Fruit fly (Drosophila melanogaster): ENCODE data around the gene CG17272.

The CG17272 gene

dm6 chr3R:20828520-20829415 lies 4.7 kb upstream of the CG17272 start (continued):
- TF ChIP-seq dpn (GFP tag; optimal IDR thresholded peaks at IDR 0.05) (no peak), mirr (GFP tag; optimal IDR thresholded peaks at IDR 0.05) (peak; percentile 29), lov (optimal IDR thresholded peaks at IDR 0.05) (no peak), lov (GFP tag; IDR thresholded peaks at IDR 0.05) (0 out of 3 replicates have a peak, but pooled peaks have one; percentile 35), CG4707 (GFP tag; optimal IDR thresholded peaks at IDR 0.05) (no peak), exex (tag; optimal IDR thresholded peaks at IDR 0.05) (peak; percentile 65), Doc3 (GFP tag; IDR thresholded peaks at IDR 0.05; ENCODE audit: partially characterized antibody) (no peak), oc (tag; optimal IDR thresholded peaks at IDR 0.05) (peak; percentile 15), CG32532 (GFP tag; IDR thresholded peaks at IDR 0.05) (peak; percentile 5; the same call in 1 of the 2 replicates), GATAe (GFP tag; conservative IDR thresholded peaks at IDR 0.05) (peak; percentile 43; the same call in 1 of the 2 replicates), pan (optimal IDR thresholded peaks at IDR 0.05) (no peak), pan (GFP tag; optimal IDR thresholded peaks at IDR 0.05 in 1 of 2, IDR thresholded peaks at IDR 0.05 in 1 of 2) (no peak), chm (GFP tag; IDR thresholded peaks at IDR 0.05) (peak; percentile 12; the same call in 1 of the 2 replicates), mam (GFP tag; optimal IDR thresholded peaks at IDR 0.05) (peak; percentile 24), vvl (GFP tag; IDR thresholded peaks at IDR 0.05) (no peak; the same call in 1 of the 2 replicates), CG3407 (GFP tag; optimal IDR thresholded peaks at IDR 0.05) (no peak), MBD-R2 (GFP tag; IDR thresholded peaks at IDR 0.05) (peak; percentile 28; the same call in 1 of the 2 replicates), NC2α (GFP tag; optimal IDR thresholded peaks at IDR 0.05) (no peak), CG7357 (GFP tag; IDR thresholded peaks at IDR 0.05) (no peak), CG10959 (GFP tag; IDR thresholded peaks at IDR 0.05) (no peak), Bteb2 (GFP tag; optimal IDR thresholded peaks at IDR 0.05) (no peak), gro (GFP tag; optimal IDR thresholded peaks at IDR 0.05) (peak; percentile 45), CG10366 (GFP tag; IDR thresholded peaks at IDR 0.05) (peak; percentile 33), abd-A (tag; optimal IDR thresholded peaks at IDR 0.05) (peak; percentile 67), jumu (GFP tag; optimal IDR thresholded peaks at IDR 0.05) (no peak), CG11456 (GFP tag; IDR thresholded peaks at IDR 0.05) (peak; percentile 63; the same call in 1 of the 3 replicates), CG8765 (GFP tag; IDR thresholded peaks at IDR 0.05) (no peak), CG14441 (GFP tag; IDR thresholded peaks at IDR 0.05) (0 out of 2 replicates have a peak, but pooled peaks have one; percentile 36), Lim3 (GFP tag; IDR thresholded peaks at IDR 0.05) (no peak), CG9932 (GFP tag; IDR thresholded peaks at IDR 0.05) (peak; percentile 34; the same call in 1 of the 2 replicates), CG33213 (GFP tag; optimal IDR thresholded peaks at IDR 0.05) (no peak), CG14860 (GFP tag; IDR thresholded peaks at IDR 0.05; ENCODE audit: partially characterized antibody) (no peak), CG10543 (GFP tag; optimal IDR thresholded peaks at IDR 0.05) (peak; percentile 31), ewg (GFP tag; optimal IDR thresholded peaks at IDR 0.05) (peak; percentile 43), tx (GFP tag; optimal IDR thresholded peaks at IDR 0.05) (no peak), prd (optimal IDR thresholded peaks at IDR 0.05) (no peak), prd (GFP tag; IDR thresholded peaks at IDR 0.05) (peak; percentile 33; the same call in 2 of the 3 replicates), esg (GFP tag; conservative IDR thresholded peaks at IDR 0.05) (no peak), CG17568 (GFP tag; optimal IDR thresholded peaks at IDR 0.05) (no peak), CG2875 (GFP tag; optimal IDR thresholded peaks at IDR 0.05) (no peak), ken (GFP tag; IDR thresholded peaks at IDR 0.05) (no peak), insv (GFP tag; optimal IDR thresholded peaks at IDR 0.05) (no peak), hth (optimal IDR thresholded peaks at IDR 0.05) (no peak), zfh1 (GFP tag; IDR thresholded peaks at IDR 0.05) (peak; percentile 52; the same call in 2 of the 3 replicates), HLH4C (GFP tag; IDR thresholded peaks at IDR 0.05; ENCODE audit: partially characterized antibody) (no peak), CG34422 (GFP tag; IDR thresholded peaks at IDR 0.05) (peak; percentile 39; the same call in 2 of the 3 replicates), Oli (tag; optimal IDR thresholded peaks at IDR 0.05) (no peak), CG13287 (GFP tag; IDR thresholded peaks at IDR 0.05; ENCODE audit: partially characterized antibody) (peak; percentile 11; the same call in 1 of the 2 replicates), nom (GFP tag; optimal IDR thresholded peaks at IDR 0.05) (peak; percentile 16)
